Worm (Caenorhabditis elegans): ENCODE data around the gene lgc-13.

lgc-13 gene

ce11 chrX:12111213-12111612 is 2.2 kb downstream of the lgc-13 start, which contains the start of gene lgc-14:
TSS of gene lgc-14 (plus strand) at chrX:12111513.
- TF ChIP-seq lin-13 (tag; optimal IDR thresholded peaks at IDR 0.05): no peak

- TF ChIP-seq sem-2 (GFP tag; optimal IDR thresholded peaks at IDR 0.05): no peak
- no peak for TF ChIP-seq elt-3 (tag; optimal IDR thresholded peaks at IDR 0.05)
- no peak for TF ChIP-seq unc-39 (tag; optimal IDR thresholded peaks at IDR 0.05)
- TF ChIP-seq ztf-11 (tag; optimal IDR thresholded peaks at IDR 0.05): no peak
- TF ChIP-seq drap-1 (GFP tag; optimal IDR thresholded peaks at IDR 0.05): no peak
- no peak for TF ChIP-seq ceh-39 (tag; optimal IDR thresholded peaks at IDR 0.05)
- TF ChIP-seq elt-1 (tag; optimal IDR thresholded peaks at IDR 0.05; ENCODE audit: borderline replicate concordance, insufficient read depth): no peak
- no peak for TF ChIP-seq nhr-28 (tag; optimal IDR thresholded peaks at IDR 0.05)
- TF ChIP-seq zip-8 (tag; optimal IDR thresholded peaks at IDR 0.05): no peak
- TF ChIP-seq lin-13 (tag; optimal IDR thresholded peaks at IDR 0.05): no peak
- no peak for TF ChIP-seq nhr-12 (tag; optimal IDR thresholded peaks at IDR 0.05)
Measured at ce11 chrX:12114024-12114423, 5.1 kb downstream of the lgc-13 start, which contains the start of gene lgc-15. TSS of gene lgc-15 (plus strand) at chrX:12114324.

- no peak for TF ChIP-seq nhr-12 (tag; optimal IDR thresholded peaks at IDR 0.05)
- TF ChIP-seq mls-2 (tag; optimal IDR thresholded peaks at IDR 0.05): no peak
- TF ChIP-seq cnd-1 (tag; optimal IDR thresholded peaks at IDR 0.05): no peak
- TF ChIP-seq hlh-1 (tag; optimal IDR thresholded peaks at IDR 0.05): no peak
- no peak for TF ChIP-seq lin-32 (GFP tag; optimal IDR thresholded peaks at IDR 0.05)
Measured at ce11 chrX:12118340-12118739, 9.4 kb downstream of the lgc-13 start, which contains the start of gene lgc-16. TSS of gene lgc-16 (plus strand) at chrX:12118640.

DNA sequence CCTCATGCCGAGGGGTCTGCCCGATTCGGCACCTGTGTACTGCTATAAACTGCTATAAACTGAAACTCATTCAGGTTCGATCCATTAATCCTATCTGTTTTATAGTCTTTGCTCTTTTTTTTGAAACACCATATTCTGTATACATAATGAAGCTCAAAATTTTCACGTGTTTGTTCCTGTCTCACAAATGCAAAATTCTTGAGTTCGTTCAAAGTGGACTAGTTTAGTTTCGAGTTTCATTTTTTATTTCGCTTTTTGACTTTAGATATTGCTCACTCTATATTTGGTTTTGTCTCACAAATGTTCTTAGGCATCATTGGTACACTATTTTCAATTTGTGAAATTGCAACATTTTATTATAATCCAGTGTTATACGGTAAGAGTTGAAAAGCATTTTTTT is 12.3 kb downstream of the lgc-13 start, which contains the start of gene lgc-17:
Gene lgc-17, plus strand, starts transcription at position 301 of the 400 bp plus-strand sequence.
- TF ChIP-seq lin-13 (tag; optimal IDR thresholded peaks at IDR 0.05): no peak
- no peak for TF ChIP-seq drap-1 (GFP tag; optimal IDR thresholded peaks at IDR 0.05)
- no peak for TF ChIP-seq ces-1 (GFP tag; optimal IDR thresholded peaks at IDR 0.05)
- no peak for TF ChIP-seq lin-32 (GFP tag; optimal IDR thresholded peaks at IDR 0.05)
- no peak for TF ChIP-seq blmp-1 (tag; optimal IDR thresholded peaks at IDR 0.05)
- no peak for TF ChIP-seq ceh-83 (GFP tag; optimal IDR thresholded peaks at IDR 0.05)
- no peak for TF ChIP-seq pha-4 (tag; optimal IDR thresholded peaks at IDR 0.05)
- TF ChIP-seq ceh-43 (GFP tag; optimal IDR thresholded peaks at IDR 0.05): no peak

- TF ChIP-seq blmp-1 (tag; optimal IDR thresholded peaks at IDR 0.05) (no peak), ces-1 (GFP tag; optimal IDR thresholded peaks at IDR 0.05) (no peak), cnd-1 (tag; optimal IDR thresholded peaks at IDR 0.05) (no peak), mls-2 (tag; optimal IDR thresholded peaks at IDR 0.05) (no peak), sem-2 (GFP tag; optimal IDR thresholded peaks at IDR 0.05) (no peak), tbx-8 (GFP tag; optimal IDR thresholded peaks at IDR 0.05) (no peak), lin-32 (GFP tag; optimal IDR thresholded peaks at IDR 0.05) (no peak), nhr-12 (tag; optimal IDR thresholded peaks at IDR 0.05) (no peak), flh-1 (GFP tag; optimal IDR thresholded peaks at IDR 0.05) (no peak), M03D4.4 (tag; optimal IDR thresholded peaks at IDR 0.05) (no peak), nhr-76 (tag; optimal IDR thresholded peaks at IDR 0.05) (no peak), bed-3 (GFP tag; optimal IDR thresholded peaks at IDR 0.05) (no peak), unc-39 (tag; optimal IDR thresholded peaks at IDR 0.05) (no peak), unc-62 (GFP tag; optimal IDR thresholded peaks at IDR 0.05) (no peak), sptf-1 (tag; optimal IDR thresholded peaks at IDR 0.05) (no peak), lin-13 (tag; optimal IDR thresholded peaks at IDR 0.05) (no peak)
Measured at ce11 chrX:12123152-12123551, 14.2 kb downstream of the lgc-13 start, which contains the start of gene T01H10.11. TSS of gene T01H10.11 (plus strand) at chrX:12123452.

DNA sequence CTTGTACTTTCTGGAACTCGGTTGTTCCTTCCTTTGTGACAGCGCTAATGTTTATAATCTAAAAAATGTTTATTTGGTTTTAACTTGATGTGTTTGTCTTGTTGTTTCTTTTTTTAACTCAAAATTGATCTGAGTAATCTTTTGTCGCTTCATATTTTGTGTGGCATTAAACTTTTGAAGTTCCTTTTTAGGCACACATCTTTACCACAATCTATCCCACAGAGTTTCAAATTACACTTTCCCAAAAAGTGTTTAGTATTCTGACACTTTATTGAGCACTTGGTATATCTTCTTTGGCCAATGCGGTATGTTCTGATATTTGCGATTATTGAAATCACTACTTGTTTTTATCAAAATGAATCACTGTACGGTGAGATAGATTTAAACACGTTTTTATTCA is 16.3 kb downstream of the lgc-13 start, which contains the start of gene lgc-18:
Gene lgc-18, plus strand, starts transcription at position 301 of the 400 bp plus-strand sequence.
- no peak for TF ChIP-seq ces-1 (GFP tag; optimal IDR thresholded peaks at IDR 0.05)
- no peak for TF ChIP-seq mls-2 (tag; optimal IDR thresholded peaks at IDR 0.05)
- no peak for TF ChIP-seq snpc-4 (tag; optimal IDR thresholded peaks at IDR 0.05)
- no peak for TF ChIP-seq cnd-1 (tag; optimal IDR thresholded peaks at IDR 0.05)
- TF ChIP-seq lsy-2 (tag; optimal IDR thresholded peaks at IDR 0.05): no peak
- TF ChIP-seq ztf-11 (tag; optimal IDR thresholded peaks at IDR 0.05): no peak
- no peak for TF ChIP-seq nhr-28 (tag; optimal IDR thresholded peaks at IDR 0.05)
- no peak for TF ChIP-seq ceh-39 (tag; optimal IDR thresholded peaks at IDR 0.05)
- no peak for TF ChIP-seq pha-4 (tag; optimal IDR thresholded peaks at IDR 0.05)

All from whole organism, mixed stage, embryonic.